Fruit fly (Drosophila melanogaster): Measurements from ENCODE around the gene CG8500.

Gene CG8500

dm6 chr3R:9771519-9771972 lies 12.9 kb upstream of the CG8500 start, which contains the start of gene CG9471 (continued):
- TF ChIP-seq gfzf (GFP tag; optimal IDR thresholded peaks at IDR 0.05) (no peak), CG3726 (GFP tag; IDR thresholded peaks at IDR 0.05) (peak; percentile 85; the same call in 2 of the 3 replicates), gcm2 (GFP tag; optimal IDR thresholded peaks at IDR 0.05) (peak; percentile 76), pho (GFP tag; optimal IDR thresholded peaks at IDR 0.05) (peak; percentile 87), ato (GFP tag; IDR thresholded peaks at IDR 0.05; ENCODE audit: partially characterized antibody) (no peak), CG1024 (GFP tag; IDR thresholded peaks at IDR 0.05) (peak; percentile 56; the same call in 1 of the 2 replicates), CG2116 (GFP tag; optimal IDR thresholded peaks at IDR 0.05) (peak; percentile 69), abd-A (tag; optimal IDR thresholded peaks at IDR 0.05) (no peak), CG12942 (GFP tag; optimal IDR thresholded peaks at IDR 0.05) (peak; percentile 88), CG7357 (GFP tag; IDR thresholded peaks at IDR 0.05) (peak; percentile 83), ssp (GFP tag; IDR thresholded peaks at IDR 0.05) (peak; percentile 77), cas (GFP tag; IDR thresholded peaks at IDR 0.05) (peak; percentile 91), CG10267 (tag; optimal IDR thresholded peaks at IDR 0.05) (peak; percentile 89), CG5180 (GFP tag; optimal IDR thresholded peaks at IDR 0.05) (peak; percentile 70), dm (GFP tag; optimal IDR thresholded peaks at IDR 0.05) (peak; percentile 68), ken (GFP tag; IDR thresholded peaks at IDR 0.05) (peak; percentile 77), NfI (GFP tag; optimal IDR thresholded peaks at IDR 0.05) (peak; percentile 91), Scr (GFP tag; IDR thresholded peaks at IDR 0.05; ENCODE audit: partially characterized antibody) (no peak), CG6683 (GFP tag; optimal IDR thresholded peaks at IDR 0.05) (peak; percentile 85), CG11398 (GFP tag; optimal IDR thresholded peaks at IDR 0.05) (peak; percentile 35), CG11085 (GFP tag; IDR thresholded peaks at IDR 0.05) (peak; percentile 86), CG7963 (GFP tag; IDR thresholded peaks at IDR 0.05; ENCODE audit: partially characterized antibody) (no peak), wor (GFP tag; IDR thresholded peaks at IDR 0.05) (peak; percentile 83), CG9609 (GFP tag; optimal IDR thresholded peaks at IDR 0.05) (peak; percentile 84), Fer1 (GFP tag; optimal IDR thresholded peaks at IDR 0.05) (peak; percentile 94), CG11695 (GFP tag; IDR thresholded peaks at IDR 0.05) (peak; percentile 92), slou (GFP tag; optimal IDR thresholded peaks at IDR 0.05) (peak; percentile 91), Six4 (GFP tag; optimal IDR thresholded peaks at IDR 0.05) (peak; percentile 88), HLHmδ (GFP tag; optimal IDR thresholded peaks at IDR 0.05) (no peak), CG1832 (GFP tag; optimal IDR thresholded peaks at IDR 0.05) (no peak), Abd-B (GFP tag; optimal IDR thresholded peaks at IDR 0.05) (peak; percentile 90), hkb (optimal IDR thresholded peaks at IDR 0.05) (no peak), hkb (GFP tag; IDR thresholded peaks at IDR 0.05) (peak; percentile 95), Gug (GFP tag; IDR thresholded peaks at IDR 0.05) (peak; percentile 89), sqz (GFP tag; optimal IDR thresholded peaks at IDR 0.05) (peak; percentile 80), CG17385 (GFP tag; optimal IDR thresholded peaks at IDR 0.05) (peak; percentile 91), CG12299 (tag; optimal IDR thresholded peaks at IDR 0.05) (peak; percentile 92), chm (GFP tag; IDR thresholded peaks at IDR 0.05) (peak; percentile 93), Poxn (GFP tag; IDR thresholded peaks at IDR 0.05) (peak; percentile 73), CG8765 (GFP tag; IDR thresholded peaks at IDR 0.05) (peak; percentile 70; the same call in 1 of the 2 replicates), zen (tag; optimal IDR thresholded peaks at IDR 0.05) (peak; percentile 88), CG34376 (GFP tag; optimal IDR thresholded peaks at IDR 0.05) (peak; percentile 87), NFAT (GFP tag; IDR thresholded peaks at IDR 0.05) (peak; percentile 72), Hr39 (optimal IDR thresholded peaks at IDR 0.05) (no peak), Lhr (GFP tag; optimal IDR thresholded peaks at IDR 0.05) (peak; percentile 34), CG4424 (GFP tag; optimal IDR thresholded peaks at IDR 0.05) (peak; percentile 91), aop (GFP tag; IDR thresholded peaks at IDR 0.05) (peak; percentile 80), CG13624 (GFP tag; optimal IDR thresholded peaks at IDR 0.05) (peak; percentile 90), CG12236 (GFP tag; optimal IDR thresholded peaks at IDR 0.05) (peak; percentile 81), jumu (GFP tag; optimal IDR thresholded peaks at IDR 0.05) (peak; percentile 86), CG6175 (GFP tag; IDR thresholded peaks at IDR 0.05) (peak; percentile 67; the same call in 1 of the 3 replicates), CG9817 (tag; optimal IDR thresholded peaks at IDR 0.05) (peak; percentile 92)

Measured in whole organism, embryonic.